Worm (Caenorhabditis elegans) whole organism, early embryonic: ENCODE measurements around the gene T21C12.8.
A peak's percentile ranks its signal among the peaks of the same experiment; 100 is the strongest.

ENCODE experiments used
- B0310.2 ChIP-seq: sonication (generic microtip); optimal IDR thresholded peaks from 2 replicates; lab custom pipeline; 2016; ENCODE audit warnings: mild to moderate bottlenecking, missing genetic modification characterization, missing compliant biosample characterization
- F13C5.2 ChIP-seq: sonication (generic microtip); optimal IDR thresholded peaks from 2 replicates; lab custom pipeline; 2017; ENCODE audit warnings: mild to moderate bottlenecking, missing genetic modification characterization, inconsistent platforms, missing compliant biosample characterization
- aly-1 ChIP-seq: sonication (generic microtip); optimal IDR thresholded peaks from 2 replicates; lab custom pipeline; 2016; ENCODE audit warnings: missing genetic modification characterization, missing compliant biosample characterization
- ama-1 ChIP-seq: fragments of 150-350 bp; optimal IDR thresholded peaks from 2 replicates; lab custom pipeline; 2014
- ceh-13 ChIP-seq: fragments of 200-800 bp; sonication (Bioruptor generic); optimal IDR thresholded peaks from 2 replicates; lab custom pipeline; 2018; ENCODE audit warnings: mild to moderate bottlenecking, missing genetic modification characterization, missing compliant biosample characterization
- ceh-36 ChIP-seq: sonication (generic microtip); optimal IDR thresholded peaks from 2 replicates; lab custom pipeline; 2016; ENCODE audit warnings: missing genetic modification characterization, inconsistent platforms, missing compliant biosample characterization
- ets-7 ChIP-seq: sonication (generic microtip); optimal IDR thresholded peaks from 2 replicates; lab custom pipeline; 2016; ENCODE audit warnings: missing genotype, missing genetic modification characterization, missing compliant biosample characterization
- flt-1 ChIP-seq: fragments of 200-800 bp; sonication (Bioruptor generic); IDR thresholded peaks from 2 replicates; pipeline ENCODE4 v1.3.6; 2022; ENCODE audit warnings: missing genetic modification characterization, missing compliant biosample characterization
- hmbx-1 ChIP-seq: sonication (generic microtip); optimal IDR thresholded peaks from 2 replicates; lab custom pipeline; 2016; ENCODE audit warnings: mild to moderate bottlenecking, missing genetic modification characterization, missing compliant biosample characterization
- hmg-4 ChIP-seq: fragments of 200-800 bp; sonication (Bioruptor generic); optimal IDR thresholded peaks from 2 replicates; lab custom pipeline; 2018; ENCODE audit warnings: mild to moderate bottlenecking, missing genetic modification characterization, missing compliant biosample characterization
- hnd-1 ChIP-seq: sonication (generic microtip); optimal IDR thresholded peaks from 2 replicates; lab custom pipeline; 2016; ENCODE audit warnings: missing genetic modification characterization, missing compliant biosample characterization
- pes-1 ChIP-seq: fragments of 200-800 bp; sonication (Bioruptor generic); IDR thresholded peaks from 2 replicates; pipeline ENCODE4 v1.3.6; 2022; ENCODE audit warnings: missing genetic modification reagents, missing genetic modification characterization, missing compliant biosample characterization
- scrt-1 ChIP-seq: fragments of 200-800 bp; sonication (Bioruptor generic); IDR thresholded peaks from 2 replicates; pipeline ENCODE4 v1.3.6; 2022; ENCODE audit warnings: missing genetic modification characterization, missing compliant biosample characterization
- sea-1 ChIP-seq: fragments of 200-800 bp; sonication (Bioruptor generic); conservative IDR thresholded peaks from 2 replicates; pipeline ENCODE4 v1.3.6; 2022; ENCODE audit warnings: missing genetic modification characterization, missing compliant biosample characterization
- tbx-11 ChIP-seq: fragments of 200-800 bp; sonication (Bioruptor generic); IDR thresholded peaks from 2 replicates; pipeline ENCODE4 v1.3.6; 2022; ENCODE audit warnings: missing genetic modification characterization, missing compliant biosample characterization
- tbx-37 ChIP-seq: fragments of 200-800 bp; sonication (Bioruptor generic); conservative IDR thresholded peaks from 2 replicates; pipeline ENCODE4 v1.3.6; 2022; ENCODE audit warnings: missing genetic modification reagents, missing genetic modification characterization, missing compliant biosample characterization
- tra-4 ChIP-seq: sonication (generic microtip); optimal IDR thresholded peaks from 2 replicates; lab custom pipeline; 2017; ENCODE audit warnings: missing genetic modification characterization, missing compliant biosample characterization

The T21C12.8 gene

DNA sequence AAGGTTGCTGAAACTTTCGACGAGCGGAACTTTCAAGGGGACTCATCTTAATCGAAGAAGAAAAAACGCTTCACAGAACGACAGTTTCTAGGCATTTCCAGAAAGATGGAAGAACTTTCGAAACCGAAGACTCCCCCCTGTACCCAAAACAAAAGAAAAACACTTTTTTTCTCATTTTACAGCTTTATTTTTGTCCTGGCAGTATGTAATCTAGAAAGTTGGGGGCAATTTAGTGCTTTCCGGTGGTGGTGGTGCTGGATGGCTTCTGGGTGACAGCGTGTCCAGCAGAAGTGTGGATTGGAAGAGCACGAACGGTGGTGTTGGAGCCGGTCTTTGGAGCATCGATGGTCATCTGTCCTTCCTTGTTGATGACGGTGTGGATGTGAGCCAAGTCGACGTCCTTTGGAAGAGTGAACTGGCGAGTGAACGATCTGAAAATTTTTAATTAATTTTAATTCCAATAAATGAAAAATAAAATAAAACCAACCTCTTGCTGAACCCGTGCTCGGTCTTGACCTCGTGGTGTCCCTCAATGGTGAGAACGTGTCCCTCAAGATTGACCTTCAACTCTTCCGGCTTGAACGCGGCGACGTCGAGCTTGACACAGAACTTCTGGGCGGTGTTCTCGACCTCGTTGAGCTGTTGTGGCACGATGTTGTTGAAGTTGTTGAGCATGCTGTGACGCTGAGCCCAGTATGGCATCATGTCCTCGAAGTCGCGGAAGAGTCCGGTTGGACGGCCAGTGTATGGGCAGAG lies 46.7 kb downstream of the T21C12.8 start:
- TF ChIP-seq B0310.2 (tag; lab: Kevin White, UChicago) (no peak), ceh-13 (GFP tag; lab: Kevin White, UChicago) (no peak), aly-1 (tag; lab: Kevin White, UChicago) (no peak), ama-1 (lab: Kevin White, UChicago) (no peak), pes-1 (GFP tag; lab: Robert Waterston, UW) (no peak), sea-1 (GFP tag; lab: Robert Waterston, UW) (no peak), tbx-11 (GFP tag; lab: Robert Waterston, UW) (no peak), scrt-1 (GFP tag; lab: Robert Waterston, UW) (no peak), tra-4 (no peak), hmg-4 (GFP tag; lab: Kevin White, UChicago) (no peak), hmbx-1 (tag; lab: Kevin White, UChicago) (no peak)

- TF ChIP-seq tbx-11 (GFP tag; lab: Robert Waterston, UW) = no peak
- TF ChIP-seq flt-1 (GFP tag; lab: Robert Waterston, UW) = 0 out of 2 replicates have a peak, but pooled peaks have one; percentile 28
- no peak for TF ChIP-seq B0310.2 (tag; lab: Kevin White, UChicago)
These were observed 47.6 kb downstream of the T21C12.8 start, which contains the start of the genes taf-11.3 and urm-1 for ce11 chrIII:10505182-10505581. taf-11.3 (minus strand) TSS chrIII:10505250. urm-1 (plus strand) TSS chrIII:10505480.

- TF ChIP-seq F13C5.2 (tag; lab: Kevin White, UChicago) (no peak), B0310.2 (tag; lab: Kevin White, UChicago) (no peak), tbx-11 (GFP tag; lab: Robert Waterston, UW) (no peak), ama-1 (lab: Kevin White, UChicago) (no peak), hmg-4 (GFP tag; lab: Kevin White, UChicago) (no peak), flt-1 (GFP tag; lab: Robert Waterston, UW) (no peak), ets-7 (tag; lab: Kevin White, UChicago) (no peak), sea-1 (GFP tag; lab: Robert Waterston, UW) (no peak), hmbx-1 (tag; lab: Kevin White, UChicago) (no peak), tbx-37 (GFP tag; lab: Robert Waterston, UW) (no peak), ceh-36 (tag; lab: Kevin White, UChicago) (no peak), ceh-13 (GFP tag; lab: Kevin White, UChicago) (no peak), tra-4 (no peak), pes-1 (GFP tag; lab: Robert Waterston, UW) (no peak), aly-1 (tag; lab: Kevin White, UChicago) (no peak), hnd-1 (tag; lab: Kevin White, UChicago) (no peak), scrt-1 (GFP tag; lab: Robert Waterston, UW) (no peak)
These were observed 49.1 kb downstream of the T21C12.8 start, which contains the start of gene rab-33 for ce11 chrIII:10503753-10504152. rab-33 (minus strand) TSS chrIII:10503853.
